Fruit fly (Drosophila melanogaster) whole organism, adult: ENCODE data around the gene Ctr1B.

ENCODE experiments used
- CG11617 ChIP-seq: fragments of 200-800 bp; sonication (Bioruptor generic); optimal IDR thresholded peaks from 2 replicates; lab custom pipeline; 2017; ENCODE audit warnings: mild to moderate bottlenecking, missing biosample characterization, missing genetic modification reagents, missing genetic modification characterization
- CG12768 ChIP-seq: fragments of 200-800 bp; sonication (Bioruptor generic); optimal IDR thresholded peaks from 2 replicates; lab custom pipeline; 2017; ENCODE audit warnings: missing biosample characterization, missing genetic modification characterization, mild to moderate bottlenecking, moderate library complexity, missing genetic modification reagents
- CG14711 ChIP-seq: fragments of 200-800 bp; sonication (Bioruptor generic); optimal IDR thresholded peaks from 2 replicates; lab custom pipeline; 2018; ENCODE audit warnings: missing biosample characterization, mild to moderate bottlenecking, missing genetic modification characterization, moderate library complexity
- CG1620 ChIP-seq: fragments of 200-800 bp; sonication (Bioruptor generic); optimal IDR thresholded peaks from 2 replicates; lab custom pipeline; 2016; ENCODE audit warnings: missing biosample characterization, missing genetic modification characterization
- CG33017 ChIP-seq: fragments of 200-800 bp; sonication (Bioruptor generic); optimal IDR thresholded peaks from 2 replicates; lab custom pipeline; 2018; ENCODE audit warnings: missing biosample characterization, mild to moderate bottlenecking, missing genetic modification characterization, moderate library complexity
- CG5204 ChIP-seq: fragments of 200-800 bp; sonication (Bioruptor generic); optimal IDR thresholded peaks from 2 replicates; lab custom pipeline; 2016; ENCODE audit warnings: missing biosample characterization, missing genetic modification characterization
- CG7045 ChIP-seq: fragments of 200-800 bp; sonication (Bioruptor generic); optimal IDR thresholded peaks from 2 replicates; lab custom pipeline; 2017; ENCODE audit warnings: missing biosample characterization, mild to moderate bottlenecking, missing genetic modification characterization
- CG7101 ChIP-seq: fragments of 200-800 bp; sonication (Bioruptor generic); optimal IDR thresholded peaks from 2 replicates; lab custom pipeline; 2018; ENCODE audit warnings: missing biosample characterization, mild to moderate bottlenecking, missing genetic modification characterization, moderate library complexity
- Clk ChIP-seq: fragments of 200-800 bp; sonication (Bioruptor generic); optimal IDR thresholded peaks from 2 replicates; lab custom pipeline; 2017; ENCODE audit warnings: missing biosample characterization, missing genetic modification characterization
- Crg-1 ChIP-seq: fragments of 200-800 bp; sonication (Bioruptor generic); optimal IDR thresholded peaks from 2 replicates; lab custom pipeline; 2016; ENCODE audit warnings: missing biosample characterization, missing genetic modification characterization
- Hr96 ChIP-seq: fragments of 200-800 bp; sonication (Bioruptor generic); optimal IDR thresholded peaks from 2 replicates; lab custom pipeline; 2016; ENCODE audit warnings: missing biosample characterization, missing genetic modification characterization
- Mnt ChIP-seq: fragments of 200-800 bp; sonication (Bioruptor generic); optimal IDR thresholded peaks from 2 replicates; lab custom pipeline; 2016; ENCODE audit warnings: missing biosample characterization, mild to moderate bottlenecking, missing genetic modification characterization
- bab1 ChIP-seq: fragments of 200-800 bp; sonication (Bioruptor generic); optimal IDR thresholded peaks from 3 replicates; lab custom pipeline; 2019; ENCODE audit warnings: missing biosample characterization, mild to moderate bottlenecking, missing genetic modification characterization, moderate library complexity
- cic ChIP-seq: fragments of 200-800 bp; sonication (Bioruptor generic); optimal IDR thresholded peaks from 2 replicates; lab custom pipeline; 2017; ENCODE audit warnings: missing biosample characterization, mild to moderate bottlenecking, missing genetic modification characterization, moderate library complexity
- cnc ChIP-seq, 2 experiments: fragments of >200 bp; optimal IDR thresholded peaks; 2 replicates each; lab custom pipeline; 2017
- kay ChIP-seq: fragments of 200-800 bp; sonication (Bioruptor generic); peaks from one replicate; lab custom pipeline; 2016; ENCODE audit warnings: missing biosample characterization, missing genetic modification characterization, borderline replicate concordance
- ovo ChIP-seq: fragments of 200-800 bp; sonication (Bioruptor generic); optimal IDR thresholded peaks from 2 replicates; lab custom pipeline; 2016; ENCODE audit warnings: missing biosample characterization, missing genetic modification characterization
- pad ChIP-seq: fragments of 200-800 bp; sonication (Bioruptor generic); optimal IDR thresholded peaks from 3 replicates; lab custom pipeline; 2017; ENCODE audit warnings: missing biosample characterization, missing genetic modification characterization, mild to moderate bottlenecking, moderate library complexity, missing genetic modification reagents
- tj ChIP-seq: fragments of 200-800 bp; sonication (Bioruptor generic); optimal IDR thresholded peaks from 3 replicates; lab custom pipeline; 2017; ENCODE audit warnings: missing biosample characterization, mild to moderate bottlenecking, missing genetic modification characterization, moderate library complexity
- toe ChIP-seq: fragments of 200-800 bp; sonication (Bioruptor generic); optimal IDR thresholded peaks from 2 replicates; lab custom pipeline; 2016; ENCODE audit warnings: missing biosample characterization, missing genetic modification characterization

Ctr1B gene

dm6 chr3R:8317215-8317614 lies at the start of gene Ctr1B:
TSS of gene Ctr1B (plus strand) at chr3R:8317612.
- TF ChIP-seq pad (GFP tag; lab: Kevin White, UChicago) (no peak), Clk (GFP tag; lab: Kevin White, UChicago) (no peak), CG14711 (tag; lab: Kevin White, UChicago) (no peak), CG1620 (GFP tag; lab: Kevin White, UChicago) (no peak)

DNA sequence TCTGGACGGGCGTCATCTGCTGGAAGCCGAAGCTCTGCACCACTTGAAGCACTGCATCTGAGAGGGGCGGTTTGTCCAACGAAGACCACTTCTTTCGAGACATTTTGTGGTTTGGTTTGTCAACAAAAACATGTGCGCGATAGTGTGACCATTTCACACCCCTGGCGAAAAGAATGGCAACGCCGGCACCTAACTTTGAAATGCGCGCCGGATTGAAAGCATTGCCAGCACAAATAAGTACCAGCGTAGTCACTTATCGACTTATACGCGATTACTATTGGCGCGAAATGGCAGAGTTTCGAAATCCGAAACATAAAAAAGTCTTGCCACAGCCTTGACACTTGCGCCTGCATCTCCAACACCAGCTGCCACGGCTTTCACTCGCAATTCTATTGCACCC lies 47.7 kb upstream of the Ctr1B start, which contains the start of gene CG9630:
TSS of gene CG9630 (minus strand) at position 157 of the 400 bp plus-strand sequence.
- TF ChIP-seq CG5204 (GFP tag; lab: Kevin White, UChicago), result no peak
- no peak for TF ChIP-seq ovo (GFP tag; lab: Kevin White, UChicago)
- TF ChIP-seq Mnt (GFP tag; lab: Kevin White, UChicago), result peak; percentile 100
- peak; percentile 56 for TF ChIP-seq bab1 (GFP tag; lab: Kevin White, UChicago)
- no peak for TF ChIP-seq Hr96
- peak; percentile 4 for TF ChIP-seq CG7101 (tag; lab: Kevin White, UChicago)
- no peak for TF ChIP-seq pad (GFP tag; lab: Kevin White, UChicago)
- no peak for TF ChIP-seq CG14711 (tag; lab: Kevin White, UChicago)
- TF ChIP-seq CG1620 (GFP tag; lab: Kevin White, UChicago), result no peak

DNA sequence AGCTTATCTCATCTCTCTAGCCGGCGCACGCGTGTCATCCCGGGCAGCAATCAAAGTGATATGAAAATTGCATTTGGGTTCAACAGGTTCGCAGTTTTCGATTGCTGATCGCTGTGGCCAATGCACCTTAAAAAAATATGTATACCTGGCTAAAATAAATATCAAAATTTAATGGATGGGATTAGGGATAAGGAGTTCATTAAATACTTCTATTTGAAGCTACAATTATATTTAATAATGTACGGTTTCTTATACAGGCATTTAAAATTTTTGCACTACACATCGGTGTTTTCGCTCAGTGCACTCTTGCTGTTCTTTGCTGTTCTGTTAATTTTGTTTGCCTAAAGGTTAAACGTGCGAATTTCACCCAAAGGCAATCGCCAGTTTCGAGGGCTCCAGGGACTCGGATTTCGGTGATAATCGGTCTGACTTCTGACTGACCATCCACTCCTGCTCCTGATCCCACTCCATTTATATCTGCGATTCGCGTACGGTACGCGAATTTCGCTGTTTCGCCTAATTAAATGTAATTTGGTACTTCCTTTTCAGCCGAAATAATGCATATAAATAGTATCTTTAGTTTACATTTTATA lies 44.7 kb upstream of the Ctr1B start:
- TF ChIP-seq pad (GFP tag; lab: Kevin White, UChicago), result no peak
- TF ChIP-seq ovo (GFP tag; lab: Kevin White, UChicago), result no peak
- no peak for TF ChIP-seq CG1620 (GFP tag; lab: Kevin White, UChicago)
- no peak for TF ChIP-seq Hr96

dm6 chr3R:8275031-8275430 lies 42.4 kb upstream of the Ctr1B start:
- TF ChIP-seq CG5204 (GFP tag; lab: Kevin White, UChicago) (no peak), Crg-1 (GFP tag; lab: Kevin White, UChicago) (no peak), toe (GFP tag; lab: Kevin White, UChicago) (no peak), CG7101 (tag; lab: Kevin White, UChicago) (no peak), cic (no peak), CG33017 (no peak)

- TF ChIP-seq kay (GFP tag; lab: Kevin White, UChicago) (no peak), Hr96 (no peak), CG12768 (GFP tag; lab: Kevin White, UChicago) (no peak), CG14711 (tag; lab: Kevin White, UChicago) (no peak), tj (no peak), CG1620 (GFP tag; lab: Kevin White, UChicago) (no peak)
Observed at dm6 chr3R:8277494-8278293, 39.7 kb upstream of the Ctr1B start, which contains the start of gene ato. TSS of gene ato (plus strand) at chr3R:8278052.

DNA sequence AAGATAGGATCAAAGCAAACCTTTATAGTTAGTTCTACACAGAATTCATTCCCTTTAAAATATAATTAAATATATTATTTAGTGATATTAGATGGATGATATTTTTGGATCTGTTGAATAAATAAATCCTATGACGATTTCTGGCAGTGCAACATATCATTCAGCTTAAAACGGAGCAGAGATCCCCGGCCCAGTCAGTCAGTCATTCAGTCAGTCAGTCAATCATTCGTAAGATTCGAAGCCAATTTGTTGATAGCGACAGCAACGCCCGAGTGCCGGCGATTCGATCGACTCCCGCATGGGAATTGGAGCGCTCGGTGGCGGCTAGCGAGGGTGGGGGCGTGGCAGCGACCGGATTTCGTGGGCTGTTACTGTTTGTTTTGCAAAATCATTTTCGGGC lies 37.4 kb upstream of the Ctr1B start:
- TF ChIP-seq CG7045 (GFP tag; lab: Kevin White, UChicago) (no peak), CG1620 (GFP tag; lab: Kevin White, UChicago) (no peak), tj (no peak), kay (GFP tag; lab: Kevin White, UChicago) (no peak), pad (GFP tag; lab: Kevin White, UChicago) (no peak), CG12768 (GFP tag; lab: Kevin White, UChicago) (no peak), CG5204 (GFP tag; lab: Kevin White, UChicago) (no peak), cnc (optimal IDR thresholded peaks at IDR 0.05; lab: Kevin White, UChicago) (no peak), ovo (GFP tag; lab: Kevin White, UChicago) (no peak), toe (GFP tag; lab: Kevin White, UChicago) (no peak)

DNA sequence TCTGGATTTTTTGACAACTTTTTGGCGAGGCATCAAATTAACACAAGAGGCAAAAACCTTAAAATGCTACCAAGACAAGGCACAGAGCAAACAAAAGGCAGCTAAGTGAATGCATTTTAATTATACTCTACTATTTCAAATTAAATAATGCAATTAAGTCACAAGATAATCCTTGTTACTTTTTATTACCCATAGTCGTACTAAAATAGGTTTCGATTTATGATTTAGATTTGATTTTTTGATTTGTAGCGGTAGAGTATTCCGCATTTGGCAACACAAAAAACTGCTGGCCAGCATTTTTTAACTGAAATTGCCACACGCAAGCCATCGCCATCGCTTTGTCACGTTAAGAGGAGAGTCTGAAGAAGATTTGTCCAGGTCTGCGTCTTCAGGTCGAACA lies 34.7 kb upstream of the Ctr1B start:
- no peak for TF ChIP-seq CG11617
- TF ChIP-seq tj, result no peak
- TF ChIP-seq CG14711 (tag; lab: Kevin White, UChicago), result no peak
- TF ChIP-seq toe (GFP tag; lab: Kevin White, UChicago), result no peak
- TF ChIP-seq CG33017, result no peak
- TF ChIP-seq Clk (GFP tag; lab: Kevin White, UChicago), result no peak
